Fruit fly (Drosophila melanogaster): ENCODE measurements around the gene ema.
A peak's percentile ranks its signal among the peaks of the same experiment; 100 is the strongest.

The ema gene

DNA sequence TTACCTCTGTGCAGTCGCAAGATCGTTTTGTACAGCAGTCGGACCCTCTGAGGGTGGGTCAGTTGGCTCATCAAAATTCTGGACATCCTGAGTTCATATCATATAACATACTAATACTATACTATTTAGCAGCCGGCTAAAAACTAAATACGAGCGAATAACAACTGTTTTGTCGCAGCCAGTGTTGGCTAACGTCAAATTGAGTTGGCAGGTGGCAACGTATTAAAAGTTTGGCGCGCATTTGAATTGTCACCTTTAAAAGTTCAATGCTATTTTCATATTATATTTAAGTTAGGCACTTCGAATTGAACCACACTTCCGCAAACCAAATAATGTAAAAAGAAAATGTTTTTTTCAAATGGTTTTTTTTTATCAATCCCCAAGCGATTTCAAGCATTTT, 40.8 kb upstream of the ema start, which contains the start of gene Sdhaf3 (continued):
- TF ChIP-seq Dp (GFP tag; optimal IDR thresholded peaks at IDR 0.05) (peak; percentile 89), crol (GFP tag; IDR thresholded peaks at IDR 0.05) (no peak), Mrtf (GFP tag; IDR thresholded peaks at IDR 0.05) (no peak), CG7271 (tag; optimal IDR thresholded peaks at IDR 0.05) (no peak), CG17328 (GFP tag; IDR thresholded peaks at IDR 0.05) (no peak), Med (GFP tag) (peak; percentile 78), MESR4 (GFP tag; optimal IDR thresholded peaks at IDR 0.05) (peak; percentile 0), CG1602 (GFP tag; optimal IDR thresholded peaks at IDR 0.05) (no peak), CG4854 (GFP tag; optimal IDR thresholded peaks at IDR 0.05) (no peak), CG15696 (tag; optimal IDR thresholded peaks at IDR 0.05) (no peak), CG18011 (GFP tag; optimal IDR thresholded peaks at IDR 0.05) (no peak), CG12659 (GFP tag; optimal IDR thresholded peaks at IDR 0.05) (peak; percentile 17), CG9727 (GFP tag; optimal IDR thresholded peaks at IDR 0.05) (no peak), CG3838 (GFP tag; optimal IDR thresholded peaks at IDR 0.05) (no peak), CG9797 (GFP tag; optimal IDR thresholded peaks at IDR 0.05) (no peak), pum (GFP tag; optimal IDR thresholded peaks at IDR 0.05) (no peak), sens-2 (GFP tag; IDR thresholded peaks at IDR 0.05) (no peak), Asciz (GFP tag; optimal IDR thresholded peaks at IDR 0.05) (no peak), HmgD (GFP tag; optimal IDR thresholded peaks at IDR 0.05) (no peak), CG33557 (GFP tag; optimal IDR thresholded peaks at IDR 0.05) (no peak), jigr1 (GFP tag; IDR thresholded peaks at IDR 0.05) (no peak), CG2712 (tag; optimal IDR thresholded peaks at IDR 0.05) (no peak), danr (GFP tag; IDR thresholded peaks at IDR 0.05) (no peak), fd3F (GFP tag; optimal IDR thresholded peaks at IDR 0.05) (no peak), CG42726 (GFP tag; IDR thresholded peaks at IDR 0.05; ENCODE audit: partially characterized antibody) (no peak), CG4282 (GFP tag; optimal IDR thresholded peaks at IDR 0.05) (no peak), hbn (GFP tag; IDR thresholded peaks at IDR 0.05; ENCODE audit: partially characterized antibody) (no peak), ERR (GFP tag; optimal IDR thresholded peaks at IDR 0.05) (no peak), CG4617 (GFP tag; optimal IDR thresholded peaks at IDR 0.05; ENCODE audit: borderline replicate concordance) (peak; percentile 5), CkIIα-i1 (GFP tag; IDR thresholded peaks at IDR 0.05) (no peak), CG18619 (GFP tag; optimal IDR thresholded peaks at IDR 0.05) (no peak), Spps (tag; optimal IDR thresholded peaks at IDR 0.05) (no peak), Deaf1 (tag; optimal IDR thresholded peaks at IDR 0.05) (no peak), Blimp-1 (GFP tag; optimal IDR thresholded peaks at IDR 0.05) (no peak), CG3726 (GFP tag; IDR thresholded peaks at IDR 0.05) (no peak), CG13287 (GFP tag; IDR thresholded peaks at IDR 0.05; ENCODE audit: partially characterized antibody) (no peak), CG8944 (GFP tag; optimal IDR thresholded peaks at IDR 0.05) (no peak), CG3847 (GFP tag; IDR thresholded peaks at IDR 0.05) (peak; percentile 31; the same call in 1 of the 2 replicates), wdn (GFP tag; IDR thresholded peaks at IDR 0.05) (no peak), CG4404 (GFP tag; IDR thresholded peaks at IDR 0.05) (no peak), Nf-YA (GFP tag; IDR thresholded peaks at IDR 0.05) (no peak), Atf-2 (GFP tag; optimal IDR thresholded peaks at IDR 0.05) (no peak), klu (GFP tag; IDR thresholded peaks at IDR 0.05) (no peak), CG5180 (GFP tag; optimal IDR thresholded peaks at IDR 0.05) (no peak), YL-1 (GFP tag; optimal IDR thresholded peaks at IDR 0.05) (no peak), Mad (GFP tag; optimal IDR thresholded peaks at IDR 0.05) (no peak), CG12744 (GFP tag; optimal IDR thresholded peaks at IDR 0.05) (no peak), HLHmδ (GFP tag; optimal IDR thresholded peaks at IDR 0.05) (no peak), scrt (GFP tag; optimal IDR thresholded peaks at IDR 0.05) (no peak), emc (GFP tag; optimal IDR thresholded peaks at IDR 0.05) (no peak), cato (GFP tag; optimal IDR thresholded peaks at IDR 0.05; ENCODE audit: borderline replicate concordance) (no peak), ci (GFP tag; IDR thresholded peaks at IDR 0.05) (no peak; the same call in 2 of the 3 replicates)
